Worm (Caenorhabditis elegans) whole organism, L2 larva: ENCODE results near the gene sto-2.
A peak's percentile ranks its signal among the peaks of the same experiment; 100 is the strongest.

Experiments
- C34F6.9 ChIP-seq: fragments of 150-350 bp; optimal IDR thresholded peaks from 2 replicates; lab custom pipeline; 2014; ENCODE audit warnings: missing biosample characterization, missing genetic modification characterization
- F13H6.1 ChIP-seq: sonication (generic microtip); optimal IDR thresholded peaks from 2 replicates; lab custom pipeline; 2016; ENCODE audit warnings: missing genetic modification characterization, missing compliant biosample characterization
- R02D3.7 ChIP-seq: fragments of 150-350 bp; optimal IDR thresholded peaks from 2 replicates; lab custom pipeline; 2014; ENCODE audit warnings: missing biosample characterization, missing genetic modification characterization
- Y55F3AM.14 ChIP-seq: fragments of 200-800 bp; sonication (Bioruptor generic); optimal IDR thresholded peaks from 2 replicates; lab custom pipeline; 2018; ENCODE audit warnings: mild to moderate bottlenecking, missing genetic modification characterization, missing compliant biosample characterization
- ZK546.5 ChIP-seq: sonication (generic microtip); optimal IDR thresholded peaks from 2 replicates; lab custom pipeline; 2017; ENCODE audit warnings: missing biosample characterization, missing genetic modification characterization
- aly-2 ChIP-seq: fragments of 150-350 bp; optimal IDR thresholded peaks from 2 replicates; lab custom pipeline; 2014; ENCODE audit warnings: missing biosample characterization, missing genetic modification characterization
- ama-1 ChIP-seq: fragments of 150-350 bp; optimal IDR thresholded peaks from 2 replicates; lab custom pipeline; 2018; ENCODE audit warnings: inconsistent platforms
- blmp-1 ChIP-seq: sonication (generic microtip); optimal IDR thresholded peaks from 2 replicates; lab custom pipeline; 2017; ENCODE audit warnings: missing genetic modification characterization, mild to moderate bottlenecking, missing compliant biosample characterization, antibody characterized with exemption, moderate library complexity; ENCODE audit not compliant: insufficient read depth
- ceh-16 ChIP-seq: fragments of 150-350 bp; optimal IDR thresholded peaks from 2 replicates; lab custom pipeline; 2014; ENCODE audit warnings: missing biosample characterization, missing genetic modification characterization
- ceh-82 ChIP-seq: fragments of 150-350 bp; optimal IDR thresholded peaks from 2 replicates; lab custom pipeline; 2014; ENCODE audit warnings: missing biosample characterization, missing genetic modification characterization
- crh-2 ChIP-seq: sonication (generic microtip); optimal IDR thresholded peaks from 2 replicates; lab custom pipeline; 2017; ENCODE audit warnings: missing biosample characterization, missing genetic modification characterization
- egl-27 ChIP-seq: sonication (generic microtip); optimal IDR thresholded peaks from 3 replicates; lab custom pipeline; 2017; ENCODE audit warnings: missing biosample characterization, missing genetic modification reagents, missing genetic modification characterization
- elt-1 ChIP-seq: fragments of 150-350 bp; optimal IDR thresholded peaks from 2 replicates; lab custom pipeline; 2014; ENCODE audit warnings: missing biosample characterization, missing genetic modification characterization
- elt-3 ChIP-seq: sonication (generic microtip); optimal IDR thresholded peaks from 2 replicates; lab custom pipeline; 2017; ENCODE audit warnings: missing biosample characterization, missing genetic modification characterization
- fos-1 ChIP-seq: fragments of 150-350 bp; optimal IDR thresholded peaks from 2 replicates; lab custom pipeline; 2014; ENCODE audit warnings: missing biosample characterization, missing genetic modification characterization
- gmeb-1 ChIP-seq: fragments of 150-350 bp; optimal IDR thresholded peaks from 2 replicates; lab custom pipeline; 2014; ENCODE audit warnings: missing biosample characterization, missing genetic modification characterization
- lin-11 ChIP-seq: fragments of 150-350 bp; sonication (generic microtip); optimal IDR thresholded peaks from 2 replicates; lab custom pipeline; 2014; ENCODE audit warnings: missing biosample characterization, missing genetic modification characterization, inconsistent platforms, mixed read lengths
- lin-13 ChIP-seq: fragments of 150-350 bp; optimal IDR thresholded peaks from 2 replicates; lab custom pipeline; 2014; ENCODE audit warnings: missing biosample characterization, missing genetic modification reagents, missing genetic modification characterization
- lin-39 ChIP-seq: fragments of 150-350 bp; optimal IDR thresholded peaks from 2 replicates; lab custom pipeline; 2014; ENCODE audit warnings: missing biosample characterization, missing genetic modification reagents, missing genetic modification characterization
- mab-5 ChIP-seq: fragments of 150-350 bp; optimal IDR thresholded peaks from 2 replicates; lab custom pipeline; 2014; ENCODE audit warnings: missing biosample characterization, missing genetic modification characterization
- mbf-1 ChIP-seq: sonication (generic microtip); optimal IDR thresholded peaks from 2 replicates; lab custom pipeline; 2017; ENCODE audit warnings: missing biosample characterization, missing genetic modification characterization
- mdl-1 ChIP-seq, 2 experiments: fragments of 150-350 bp in 1 of 2; sonication (generic microtip) in 1 of 2; optimal IDR thresholded peaks; 2 replicates each; lab custom pipeline; 2017; ENCODE audit warnings: missing biosample characterization in 2 of 2, missing genetic modification characterization in 2 of 2
- nhr-10 ChIP-seq: sonication (generic microtip); optimal IDR thresholded peaks from 2 replicates; lab custom pipeline; 2017; ENCODE audit warnings: missing biosample characterization, missing genetic modification characterization
- nhr-11 ChIP-seq: fragments of 150-350 bp; optimal IDR thresholded peaks from 2 replicates; lab custom pipeline; 2014; ENCODE audit warnings: missing biosample characterization, missing genetic modification characterization
- nhr-12 ChIP-seq: fragments of 150-350 bp; optimal IDR thresholded peaks from 2 replicates; lab custom pipeline; 2014; ENCODE audit warnings: missing biosample characterization, missing genetic modification characterization
- nhr-129 ChIP-seq: fragments of 150-350 bp; optimal IDR thresholded peaks from 2 replicates; lab custom pipeline; 2014; ENCODE audit warnings: missing biosample characterization, missing genetic modification characterization
- nhr-21 ChIP-seq: fragments of 150-350 bp; optimal IDR thresholded peaks from 2 replicates; lab custom pipeline; 2014; ENCODE audit warnings: missing biosample characterization, missing genetic modification characterization
- nhr-237 ChIP-seq: fragments of 150-350 bp; optimal IDR thresholded peaks from 2 replicates; lab custom pipeline; 2014; ENCODE audit warnings: missing biosample characterization, missing genetic modification characterization
- nhr-25 ChIP-seq: fragments of 150-350 bp; sonication (generic microtip); optimal IDR thresholded peaks from 3 replicates; lab custom pipeline; 2014; ENCODE audit warnings: missing biosample characterization, missing genetic modification characterization
- nhr-6 ChIP-seq: fragments of 150-350 bp; optimal IDR thresholded peaks from 2 replicates; lab custom pipeline; 2014; ENCODE audit warnings: missing biosample characterization, missing genetic modification characterization
- nhr-77 ChIP-seq: fragments of 150-350 bp; optimal IDR thresholded peaks from 2 replicates; lab custom pipeline; 2014; ENCODE audit warnings: missing biosample characterization, missing genetic modification characterization
- peb-1 ChIP-seq: fragments of 150-350 bp; optimal IDR thresholded peaks from 2 replicates; lab custom pipeline; 2014; ENCODE audit warnings: missing biosample characterization, missing genetic modification characterization
- sem-4 ChIP-seq: fragments of 150-350 bp; optimal IDR thresholded peaks from 2 replicates; lab custom pipeline; 2014; ENCODE audit warnings: missing biosample characterization, missing genetic modification reagents, missing genetic modification characterization
- sma-3 ChIP-seq: sonication (generic microtip); optimal IDR thresholded peaks from 2 replicates; lab custom pipeline; 2016; ENCODE audit warnings: missing genetic modification reagents, missing genetic modification characterization, missing compliant biosample characterization
- sma-9 ChIP-seq, 2 experiments: fragments of 150-350 bp in 1 of 2; sonication (generic microtip) in 1 of 2; optimal IDR thresholded peaks; 2 replicates each; lab custom pipeline; 2014 to 2016; ENCODE audit warnings: missing genetic modification characterization in 2 of 2, mild to moderate bottlenecking in 1 of 2, missing biosample characterization in 1 of 2, missing compliant biosample characterization in 1 of 2, missing genetic modification reagents in 1 of 2, moderate library complexity in 1 of 2
- snpc-4 ChIP-seq: fragments of 150-350 bp; optimal IDR thresholded peaks from 2 replicates; lab custom pipeline; 2014; ENCODE audit warnings: missing biosample characterization, missing genetic modification characterization
- unc-55 ChIP-seq: fragments of 150-350 bp; sonication (generic microtip); optimal IDR thresholded peaks from 3 replicates; lab custom pipeline; 2014; ENCODE audit warnings: missing biosample characterization, missing genetic modification reagents, missing genetic modification characterization
- unc-62 ChIP-seq: fragments of 150-350 bp; optimal IDR thresholded peaks from 2 replicates; lab custom pipeline; 2014; ENCODE audit warnings: missing biosample characterization, missing genetic modification reagents, missing genetic modification characterization
- ztf-1 ChIP-seq: fragments of 200-800 bp; sonication (Bioruptor generic); conservative IDR thresholded peaks from 2 replicates; pipeline ENCODE4 v1.3.6; 2022; ENCODE audit warnings: missing genetic modification characterization, missing compliant biosample characterization
- ztf-11 ChIP-seq: sonication (generic microtip); optimal IDR thresholded peaks from 2 replicates; lab custom pipeline; 2017; ENCODE audit warnings: missing biosample characterization, missing genetic modification characterization

sto-2 gene

DNA sequence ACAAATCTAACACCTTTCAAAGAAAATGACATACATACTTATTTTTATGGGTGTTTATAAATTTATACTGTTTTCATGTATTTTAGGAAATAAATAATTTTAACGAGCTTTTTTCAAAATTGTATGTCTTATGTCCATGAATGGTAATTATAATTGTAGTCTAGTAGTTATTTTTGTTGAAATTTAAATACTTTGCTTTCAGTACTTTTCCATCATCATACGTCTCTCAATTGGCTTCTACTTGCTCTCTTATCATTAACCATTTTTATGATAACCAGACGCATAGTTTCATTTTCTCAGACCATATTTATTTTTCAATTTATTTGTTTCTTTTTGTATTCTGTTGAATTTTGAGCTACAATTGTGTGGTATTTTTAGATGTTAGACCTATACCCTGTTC, 42.2 kb upstream of the sto-2 start, which contains the start of gene F35C8.5:
Gene F35C8.5, plus strand, starts transcription at position 377 of the 400 bp plus-strand sequence.
- TF ChIP-seq lin-13 = no peak
- TF ChIP-seq fos-1 = peak; percentile 38

DNA sequence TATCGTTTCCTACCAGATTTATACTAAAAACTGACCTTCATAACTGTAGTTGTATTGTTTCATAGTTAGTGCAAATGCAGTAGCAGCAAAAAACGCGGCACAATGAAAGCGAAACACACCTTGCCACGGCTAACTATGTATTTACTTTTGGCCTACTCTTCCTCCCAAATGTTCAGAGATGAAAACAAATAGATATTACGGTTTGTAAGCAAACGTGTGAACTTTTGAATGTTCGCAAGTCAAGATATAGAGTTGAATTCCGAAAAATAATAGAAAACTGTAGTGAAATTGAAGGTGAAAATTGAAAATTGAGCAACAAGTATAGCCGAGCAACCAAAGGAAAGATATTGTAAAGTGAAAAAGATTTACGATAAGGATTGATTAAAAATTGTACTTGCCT, 41.0 kb upstream of the sto-2 start, which contains the start of gene chtl-1:
Gene chtl-1, minus strand, starts transcription at position 101 of the 400 bp plus-strand sequence.
- no peak for TF ChIP-seq elt-3
- TF ChIP-seq peb-1 = no peak
- no peak for TF ChIP-seq unc-62 (GFP tag; lab: Kevin White, UChicago)
- no peak for TF ChIP-seq sma-9 (GFP tag; optimal IDR thresholded peaks at IDR 0.05; lab: Kevin White, UChicago)
- no peak for TF ChIP-seq sma-9 (tag; optimal IDR thresholded peaks at IDR 0.05; lab: Kevin White, UChicago)
- TF ChIP-seq, all 48 proteins: peak for 0

DNA sequence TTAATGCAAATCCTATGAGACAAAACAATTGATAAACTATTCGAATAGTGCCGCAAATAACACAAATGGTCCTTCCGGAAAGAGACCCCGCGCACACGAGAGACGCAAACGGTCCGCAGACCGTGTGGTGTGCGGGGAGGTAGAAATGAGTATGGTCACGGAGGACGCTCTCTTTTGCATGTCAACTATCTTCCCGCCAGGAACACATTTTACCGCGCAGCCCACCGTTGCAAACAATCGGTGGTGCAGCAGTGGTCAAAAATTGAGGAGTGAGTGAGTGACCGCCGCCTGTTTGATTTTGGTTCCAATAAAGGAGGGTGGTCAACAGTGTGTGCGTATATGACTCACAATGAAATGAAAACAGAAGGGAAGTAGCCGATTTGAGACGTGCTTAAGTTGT, 37.5 kb upstream of the sto-2 start:
- no peak for TF ChIP-seq crh-2
- TF ChIP-seq C34F6.9 (tag; lab: Kevin White, UChicago) = no peak
- TF ChIP-seq F13H6.1 (tag; lab: Kevin White, UChicago) = no peak
- TF ChIP-seq mbf-1 (tag; lab: Kevin White, UChicago) = no peak
- TF ChIP-seq egl-27 (tag; lab: Kevin White, UChicago) = no peak
- TF ChIP-seq mdl-1 (tag; optimal IDR thresholded peaks at IDR 0.05; lab: Kevin White, UChicago) = no peak
- TF ChIP-seq snpc-4 (tag; lab: Kevin White, UChicago) = no peak
- TF ChIP-seq ZK546.5 (tag; lab: Kevin White, UChicago) = no peak
- no peak for TF ChIP-seq sma-3
- no peak for TF ChIP-seq blmp-1 (tag; lab: Kevin White, UChicago)
- TF ChIP-seq fos-1 = no peak

DNA sequence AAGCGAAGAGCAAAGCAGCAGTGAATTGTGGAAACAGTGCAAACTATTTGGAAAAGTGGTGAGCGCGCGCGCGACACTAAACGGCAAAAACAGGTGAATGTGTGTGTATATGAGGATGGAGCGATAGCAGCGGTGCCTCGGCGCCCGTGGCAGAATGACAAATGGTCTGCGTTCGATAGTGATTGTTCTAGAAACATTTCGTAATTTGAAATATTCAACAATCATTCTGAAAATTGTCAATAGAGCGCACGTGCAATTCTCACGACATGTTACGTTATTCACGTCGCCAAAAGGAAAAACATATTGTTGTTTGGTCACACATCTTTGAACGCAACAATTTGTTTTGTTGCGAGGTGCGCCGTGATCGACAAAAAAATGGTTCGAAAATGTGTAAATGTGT, 32.1 kb upstream of the sto-2 start:
- TF ChIP-seq lin-13 (no peak), nhr-25 (tag; lab: Kevin White, UChicago) (no peak), nhr-21 (tag; lab: Kevin White, UChicago) (no peak), blmp-1 (tag; lab: Kevin White, UChicago) (no peak), sma-3 (no peak), nhr-237 (tag; lab: Kevin White, UChicago) (no peak), Y55F3AM.14 (GFP tag; lab: Kevin White, UChicago) (no peak), nhr-10 (tag; lab: Kevin White, UChicago) (no peak), nhr-12 (tag; lab: Kevin White, UChicago) (no peak), gmeb-1 (no peak), sma-9 (GFP tag; optimal IDR thresholded peaks at IDR 0.05; lab: Kevin White, UChicago) (no peak), sma-9 (tag; optimal IDR thresholded peaks at IDR 0.05; lab: Kevin White, UChicago) (no peak), ztf-1 (GFP tag; lab: Robert Waterston, UW) (no peak), aly-2 (tag; lab: Kevin White, UChicago) (no peak), mab-5 (tag; lab: Kevin White, UChicago) (no peak), egl-27 (tag; lab: Kevin White, UChicago) (no peak), ama-1 (lab: Kevin White, UChicago) (no peak), nhr-129 (tag; lab: Kevin White, UChicago) (peak; percentile 23), nhr-6 (tag; lab: Kevin White, UChicago) (no peak), nhr-77 (tag; lab: Kevin White, UChicago) (no peak), peb-1 (no peak), elt-3 (no peak), lin-39 (tag; lab: Kevin White, UChicago) (no peak), C34F6.9 (tag; lab: Kevin White, UChicago) (peak; percentile 9), unc-55 (GFP tag; lab: Kevin White, UChicago) (no peak), unc-62 (GFP tag; lab: Kevin White, UChicago) (no peak), lin-11 (tag; lab: Kevin White, UChicago) (peak; percentile 7), sem-4 (tag; lab: Kevin White, UChicago) (no peak), elt-1 (no peak), ztf-11 (tag; lab: Kevin White, UChicago) (no peak), ceh-16 (tag; lab: Kevin White, UChicago) (no peak), R02D3.7 (tag; lab: Kevin White, UChicago) (no peak), mbf-1 (tag; lab: Kevin White, UChicago) (no peak), crh-2 (peak; percentile 41), nhr-11 (tag; lab: Kevin White, UChicago) (no peak), F13H6.1 (tag; lab: Kevin White, UChicago) (peak; percentile 2), snpc-4 (tag; lab: Kevin White, UChicago) (no peak), ceh-82 (no peak)
